Worm (Caenorhabditis elegans) whole organism, L4/young adult: ENCODE results near the gene mthf-1.

Experiments
- dao-5 ChIP-seq: sonication (generic microtip); optimal IDR thresholded peaks from 2 replicates; lab custom pipeline; 2016; ENCODE audit warnings: missing genotype, missing genetic modification characterization, moderate library complexity, missing compliant biosample characterization
- him-1 ChIP-seq: sonication (generic microtip); optimal IDR thresholded peaks from 2 replicates; lab custom pipeline; 2016; ENCODE audit warnings: missing genotype, missing genetic modification reagents, missing genetic modification characterization, missing compliant biosample characterization

DNA sequence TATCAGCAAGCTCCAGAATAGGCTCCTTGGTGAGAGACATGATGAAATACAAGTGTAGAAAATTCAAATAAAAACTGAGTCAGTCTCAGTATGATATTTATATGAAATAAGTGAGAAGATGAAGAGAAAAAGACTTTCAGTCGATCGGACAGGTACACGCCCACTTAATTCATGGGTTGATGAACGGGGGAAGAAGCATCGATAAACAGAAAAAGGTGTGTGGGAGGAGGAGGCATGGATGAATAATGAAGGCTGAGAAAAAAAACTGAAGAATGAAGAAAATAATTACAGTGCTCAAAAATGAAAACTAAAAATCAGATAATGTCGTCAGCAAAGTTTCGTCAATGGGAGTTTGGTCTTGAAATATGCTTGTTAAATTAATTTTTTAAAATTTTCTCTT is 24.1 kb downstream of the mthf-1 start, which contains the start of gene trx-1:
- TF ChIP-seq him-1 (tag; lab: Kevin White, UChicago) (no peak), dao-5 (no peak)
